Fruit fly (Drosophila melanogaster): ENCODE measurements around the gene mRpL47.

- TF ChIP-seq pan (optimal IDR thresholded peaks at IDR 0.05), result no peak
- TF ChIP-seq usp (GFP tag; optimal IDR thresholded peaks at IDR 0.05), result no peak
- no peak for TF ChIP-seq CG8478 (optimal IDR thresholded peaks at IDR 0.05)
- TF ChIP-seq psq (optimal IDR thresholded peaks at IDR 0.05), result no peak
- no peak for TF ChIP-seq Dll (optimal IDR thresholded peaks at IDR 0.05)
- TF ChIP-seq EcR (GFP tag; optimal IDR thresholded peaks at IDR 0.05), result no peak
Measured at dm6 chr3R:9515860-9516344, at the start of gene mRpL47, which contains the start of the genes CG8176 and Kdm3.
